Fruit fly (Drosophila melanogaster) whole organism, embryonic: Measurements from ENCODE around the gene CG6656.

Experiments used
- ATbp ChIP-seq: fragments of 200-800 bp; sonication (Bioruptor generic); optimal IDR thresholded peaks from 2 replicates; lab custom pipeline; 2017; ENCODE audit warnings: missing biosample characterization, mild to moderate bottlenecking, missing genetic modification characterization, missing genetic modification reagents
- CG10565 ChIP-seq: fragments of 200-800 bp; sonication (Bioruptor generic); optimal IDR thresholded peaks from 3 replicates; lab custom pipeline; 2016; ENCODE audit warnings: missing biosample characterization, mild to moderate bottlenecking, missing genetic modification characterization
- CG12299 ChIP-seq: fragments of 200-800 bp; sonication (Bioruptor generic); optimal IDR thresholded peaks from 2 replicates; lab custom pipeline; 2018; ENCODE audit warnings: missing biosample characterization, mild to moderate bottlenecking, missing genetic modification characterization
- CG13775 ChIP-seq: fragments of 200-800 bp; sonication (Bioruptor generic); optimal IDR thresholded peaks from 3 replicates; lab custom pipeline; 2017; ENCODE audit warnings: missing biosample characterization, mild to moderate bottlenecking, missing genetic modification characterization
- CG15479 ChIP-seq: fragments of 200-800 bp; sonication (Bioruptor generic); optimal IDR thresholded peaks from 3 replicates; lab custom pipeline; 2019; ENCODE audit warnings: missing biosample characterization, mild to moderate bottlenecking, missing genetic modification characterization, moderate library complexity
- CG16815 ChIP-seq: fragments of 200-800 bp; sonication (Bioruptor generic); optimal IDR thresholded peaks from 3 replicates; lab custom pipeline; 2017; ENCODE audit warnings: missing biosample characterization, mild to moderate bottlenecking, missing genetic modification characterization
- CG18011 ChIP-seq: fragments of 200-800 bp; sonication (Bioruptor generic); optimal IDR thresholded peaks from 2 replicates; lab custom pipeline; 2017; ENCODE audit warnings: missing biosample characterization, missing genetic modification characterization, mild to moderate bottlenecking, moderate library complexity, missing genotype
- CG1832 ChIP-seq: fragments of 200-800 bp; sonication (Bioruptor generic); optimal IDR thresholded peaks from 2 replicates; lab custom pipeline; 2017; ENCODE audit warnings: missing biosample characterization, mild to moderate bottlenecking, missing genetic modification characterization, inconsistent platforms
- CG2202 ChIP-seq: fragments of 200-800 bp; sonication (Bioruptor generic); optimal IDR thresholded peaks from 2 replicates; lab custom pipeline; 2018; ENCODE audit warnings: missing biosample characterization, mild to moderate bottlenecking, missing genetic modification characterization
- CG2889 ChIP-seq: fragments of 200-800 bp; sonication (Bioruptor generic); IDR thresholded peaks from 3 replicates; pipeline ENCODE4 v1.3.6; 2022; ENCODE audit warnings: missing biosample characterization, missing genetic modification characterization
- CG31365 ChIP-seq: fragments of 200-800 bp; sonication (Bioruptor generic); optimal IDR thresholded peaks from 2 replicates; lab custom pipeline; 2018; ENCODE audit warnings: missing biosample characterization, mild to moderate bottlenecking, missing genetic modification characterization
- CG31441 ChIP-seq: fragments of 200-800 bp; sonication (Bioruptor generic); IDR thresholded peaks from 2 replicates; pipeline ENCODE4 v1.3.6; 2022; ENCODE audit warnings: missing biosample characterization, missing genetic modification characterization
- CG34422 ChIP-seq: fragments of 200-800 bp; sonication (Bioruptor generic); IDR thresholded peaks from 3 replicates; pipeline ENCODE4 v1.3.6; 2022; ENCODE audit warnings: missing biosample characterization, missing genetic modification characterization
- CG3726 ChIP-seq: fragments of 200-800 bp; sonication (Bioruptor generic); IDR thresholded peaks from 3 replicates; pipeline ENCODE4, ENCODE4 v1.3.6; 2022; ENCODE audit warnings: missing biosample characterization, missing genetic modification characterization
- CG4328 ChIP-seq: fragments of 200-800 bp; sonication (Bioruptor generic); optimal IDR thresholded peaks from 3 replicates; lab custom pipeline; 2017; ENCODE audit warnings: missing biosample characterization, missing genetic modification reagents, missing genetic modification characterization
- CG7786 ChIP-seq: fragments of 200-800 bp; sonication (Bioruptor generic); optimal IDR thresholded peaks from 2 replicates; lab custom pipeline; 2016; ENCODE audit warnings: missing biosample characterization, missing genetic modification characterization
- Deaf1 ChIP-seq: fragments of 200-800 bp; optimal IDR thresholded peaks from 3 replicates; lab custom pipeline; 2019; ENCODE audit warnings: missing biosample characterization, mild to moderate bottlenecking, missing genetic modification characterization, moderate library complexity
- Dek ChIP-seq: fragments of 200-800 bp; sonication (Bioruptor generic); optimal IDR thresholded peaks from 3 replicates; lab custom pipeline; 2019; ENCODE audit warnings: missing biosample characterization, mild to moderate bottlenecking, missing genetic modification characterization, moderate library complexity
- E2f1 ChIP-seq: fragments of 200-800 bp; sonication (Bioruptor generic); IDR thresholded peaks from 2 replicates; pipeline ENCODE4 v1.3.6; 2022; ENCODE audit warnings: missing biosample characterization, missing genetic modification characterization
- ERR ChIP-seq: fragments of 200-800 bp; sonication (Bioruptor generic); optimal IDR thresholded peaks from 2 replicates; lab custom pipeline; 2016; ENCODE audit warnings: missing biosample characterization, missing genetic modification characterization
- HLHmδ ChIP-seq: fragments of 200-800 bp; sonication (Bioruptor generic); optimal IDR thresholded peaks from 2 replicates; lab custom pipeline; 2018; ENCODE audit warnings: missing biosample characterization, mild to moderate bottlenecking, missing genetic modification characterization, moderate library complexity
- Hr3 ChIP-seq: fragments of 200-800 bp; sonication (Bioruptor generic); optimal IDR thresholded peaks from 3 replicates; lab custom pipeline; 2016; ENCODE audit warnings: missing biosample characterization, missing genetic modification characterization
- Optix ChIP-seq: fragments of 200-800 bp; sonication (Bioruptor generic); IDR thresholded peaks from 3 replicates; pipeline ENCODE4 v1.3.6; 2022; ENCODE audit warnings: missing biosample characterization, missing genetic modification characterization
- Sox100B ChIP-seq: fragments of 200-800 bp; sonication (Bioruptor generic); optimal IDR thresholded peaks from 3 replicates; lab custom pipeline; 2018; ENCODE audit warnings: missing biosample characterization, mild to moderate bottlenecking, missing genetic modification characterization
- Stat92E ChIP-seq, 3 experiments: fragments of >200 bp in 2 of 3; fragments of 200-800 bp in 1 of 3; sonication (Bioruptor generic) in 1 of 3; optimal IDR thresholded peaks; 2 replicates each; lab custom pipeline; 2017 to 2019; ENCODE audit warnings: missing biosample characterization in 3 of 3, missing genetic modification characterization in 3 of 3, mild to moderate bottlenecking in 1 of 3, moderate library complexity in 1 of 3
- ash1 ChIP-seq: fragments of 200-800 bp; sonication (Bioruptor generic); optimal IDR thresholded peaks from 2 replicates; lab custom pipeline; 2018; ENCODE audit warnings: missing biosample characterization, mild to moderate bottlenecking, missing genetic modification characterization
- bbx ChIP-seq: fragments of 200-800 bp; sonication (Bioruptor generic); IDR thresholded peaks from 2 replicates; pipeline ENCODE4 v1.3.6; 2022; ENCODE audit warnings: missing biosample characterization, missing genetic modification characterization; ENCODE audit not compliant: partially characterized antibody
- bcd ChIP-seq: fragments of 200-800 bp; sonication (Bioruptor generic); optimal IDR thresholded peaks from 2 replicates; lab custom pipeline; 2017; ENCODE audit warnings: missing biosample characterization, mild to moderate bottlenecking, missing genetic modification characterization
- bsh ChIP-seq, 2 experiments: fragments of 200-800 bp; sonication (Bioruptor generic); optimal IDR thresholded peaks; 2 replicates each; lab custom pipeline; 2017 to 2018; ENCODE audit warnings: mild to moderate bottlenecking in 2 of 2, missing biosample characterization in 2 of 2, missing genetic modification characterization in 2 of 2, moderate library complexity in 1 of 2
- chm ChIP-seq: fragments of 200-800 bp; sonication (Bioruptor generic); IDR thresholded peaks from 2 replicates; pipeline ENCODE4 v1.3.6; 2022; ENCODE audit warnings: missing biosample characterization, missing genetic modification characterization
- ci ChIP-seq: fragments of 200-800 bp; sonication (Bioruptor generic); IDR thresholded peaks from 3 replicates; pipeline ENCODE4 v1.3.6; 2022; ENCODE audit warnings: missing biosample characterization, missing genetic modification characterization
- corto ChIP-seq: fragments of 200-800 bp; sonication (Bioruptor generic); optimal IDR thresholded peaks from 2 replicates; lab custom pipeline; 2016; ENCODE audit warnings: missing biosample characterization, mild to moderate bottlenecking, missing genetic modification characterization, moderate library complexity
- cwo ChIP-seq: fragments of 200-800 bp; sonication (Bioruptor generic); optimal IDR thresholded peaks from 3 replicates; lab custom pipeline; 2017; ENCODE audit warnings: missing biosample characterization, missing genetic modification characterization, mild to moderate bottlenecking, moderate library complexity, missing genetic modification reagents
- da ChIP-seq: fragments of 200-800 bp; sonication (Bioruptor generic); optimal IDR thresholded peaks from 2 replicates; lab custom pipeline; 2016; ENCODE audit warnings: missing biosample characterization, missing genetic modification characterization
- fd102C ChIP-seq: fragments of 200-800 bp; sonication (Bioruptor generic); optimal IDR thresholded peaks from 2 replicates; lab custom pipeline; 2018; ENCODE audit warnings: missing biosample characterization, mild to moderate bottlenecking, missing genetic modification characterization, moderate library complexity
- gfzf ChIP-seq: fragments of 200-800 bp; sonication (Bioruptor generic); optimal IDR thresholded peaks from 2 replicates; lab custom pipeline; 2016; ENCODE audit warnings: missing biosample characterization, mild to moderate bottlenecking, missing genetic modification characterization, moderate library complexity
- grau ChIP-seq: fragments of 200-800 bp; optimal IDR thresholded peaks from 3 replicates; lab custom pipeline; 2019; ENCODE audit warnings: missing biosample characterization, mild to moderate bottlenecking, missing genetic modification characterization, moderate library complexity
- hth ChIP-seq: fragments of >200 bp; optimal IDR thresholded peaks from 2 replicates; lab custom pipeline; 2017; ENCODE audit warnings: inconsistent platforms
- jigr1 ChIP-seq: fragments of 200-800 bp; sonication (Bioruptor generic); IDR thresholded peaks from 3 replicates; pipeline ENCODE4 v1.3.6; 2022; ENCODE audit warnings: missing biosample characterization, missing genetic modification characterization
- kni ChIP-seq: fragments of 200-800 bp; sonication (Bioruptor generic); optimal IDR thresholded peaks from 3 replicates; lab custom pipeline; 2017; ENCODE audit warnings: mild to moderate bottlenecking, missing biosample characterization, missing genetic modification reagents, missing genetic modification characterization
- lilli ChIP-seq: fragments of 200-800 bp; sonication (Bioruptor generic); optimal IDR thresholded peaks from 3 replicates; lab custom pipeline; 2016; ENCODE audit warnings: missing biosample characterization, missing genetic modification characterization
- lola ChIP-seq, 3 experiments: fragments of >200 bp in 2 of 3; fragments of 200-800 bp in 1 of 3; sonication (Bioruptor generic) in 1 of 3; optimal IDR thresholded peaks; 2 replicates each; lab custom pipeline; 2017 to 2019; ENCODE audit warnings: missing biosample characterization in 3 of 3, missing genetic modification characterization in 3 of 3, mild to moderate bottlenecking in 1 of 3, moderate library complexity in 1 of 3
- maf-S ChIP-seq: fragments of 200-800 bp; sonication (Bioruptor generic); optimal IDR thresholded peaks from 2 replicates; lab custom pipeline; 2016; ENCODE audit warnings: missing biosample characterization, missing genetic modification characterization
- pho ChIP-seq: fragments of 200-800 bp; sonication (Bioruptor generic); optimal IDR thresholded peaks from 2 replicates; lab custom pipeline; 2016; ENCODE audit warnings: missing biosample characterization, missing genetic modification characterization
- pnt ChIP-seq: fragments of 200-800 bp; sonication (Bioruptor generic); optimal IDR thresholded peaks from 3 replicates; lab custom pipeline; 2016; ENCODE audit warnings: missing biosample characterization, missing genetic modification characterization
- ro ChIP-seq: fragments of 200-800 bp; sonication (Bioruptor generic); IDR thresholded peaks from 2 replicates; pipeline ENCODE4 v1.3.6; 2022; ENCODE audit warnings: missing biosample characterization, missing genetic modification characterization
- sna ChIP-seq: fragments of 200-800 bp; sonication (Bioruptor generic); IDR thresholded peaks from 2 replicates; pipeline ENCODE4 v1.3.6; 2022; ENCODE audit warnings: missing biosample characterization, missing genetic modification characterization; ENCODE audit not compliant: partially characterized antibody
- sob ChIP-seq: fragments of 200-800 bp; sonication (Bioruptor generic); IDR thresholded peaks from 2 replicates; pipeline ENCODE4 v1.3.6; 2022; ENCODE audit warnings: missing biosample characterization, missing genetic modification characterization
- ssp ChIP-seq: fragments of 200-800 bp; sonication (Bioruptor generic); IDR thresholded peaks from 2 replicates; pipeline ENCODE4 v1.3.6; 2022; ENCODE audit warnings: missing biosample characterization, missing genetic modification characterization
- vnd ChIP-seq: fragments of 200-800 bp; sonication (Bioruptor generic); IDR thresholded peaks from 3 replicates; pipeline ENCODE4 v1.3.6; 2022; ENCODE audit warnings: missing biosample characterization, missing genetic modification characterization; ENCODE audit not compliant: partially characterized antibody
- zfh2 ChIP-seq: fragments of 200-800 bp; sonication (Bioruptor generic); optimal IDR thresholded peaks from 2 replicates; lab custom pipeline; 2016; ENCODE audit warnings: missing biosample characterization, missing genetic modification characterization

CG6656 gene

DNA sequence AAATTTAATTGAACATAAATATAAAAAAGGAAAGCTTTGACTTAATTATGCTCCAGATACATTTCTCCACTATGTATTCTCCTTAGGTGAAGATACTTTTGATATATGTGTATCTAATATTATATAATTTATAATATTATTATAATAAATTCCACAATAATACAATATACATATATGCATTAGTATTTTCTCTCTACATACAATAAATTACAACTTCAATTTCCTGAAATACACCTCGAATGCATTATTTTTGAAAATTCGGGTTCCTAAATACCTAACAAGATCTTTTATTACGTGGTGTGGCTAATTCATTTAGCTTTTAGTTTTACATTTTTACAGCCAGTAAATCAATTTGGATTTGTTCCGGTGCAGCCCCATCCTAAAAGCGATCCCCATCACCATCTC lies 44.8 kb upstream of the CG6656 start:
- TF ChIP-seq Sox100B (GFP tag; lab: Kevin White, UChicago) (peak; percentile 15), CG2202 (tag; lab: Kevin White, UChicago) (no peak), bsh (GFP tag; optimal IDR thresholded peaks at IDR 0.05; lab: Kevin White, UChicago) (peak; percentile 56 to 57), ro (GFP tag; lab: Robert Waterston, UW) (no peak), zfh2 (GFP tag; lab: Kevin White, UChicago) (no peak), gfzf (GFP tag; lab: Kevin White, UChicago) (no peak), bbx (GFP tag; lab: Robert Waterston, UW) (no peak), sna (GFP tag; lab: Robert Waterston, UW) (no peak), CG34422 (GFP tag; lab: Robert Waterston, UW) (no peak), CG7786 (GFP tag; lab: Kevin White, UChicago) (no peak), CG4328 (no peak), ssp (GFP tag; lab: Robert Waterston, UW) (no peak), CG13775 (GFP tag; lab: Kevin White, UChicago) (no peak), pnt (GFP tag; lab: Kevin White, UChicago) (no peak), ATbp (GFP tag; lab: Kevin White, UChicago) (no peak), CG15479 (no peak), fd102C (GFP tag; lab: Kevin White, UChicago) (no peak), CG16815 (no peak), lola (GFP tag; optimal IDR thresholded peaks at IDR 0.05; lab: Kevin White, UChicago) (peak in 1 of 3 experiments; percentile 76), chm (GFP tag; lab: Robert Waterston, UW) (no peak), grau (tag; lab: Kevin White, UChicago) (peak; percentile 24), CG3726 (GFP tag; lab: Robert Waterston, UW) (no peak), cwo (GFP tag; lab: Kevin White, UChicago) (no peak), pho (GFP tag; lab: Kevin White, UChicago) (no peak), lilli (no peak), CG31441 (GFP tag; lab: Robert Waterston, UW) (0 out of 2 replicates have a peak, but pooled peaks have one; percentile 48), jigr1 (no peak), CG10565 (GFP tag; lab: Kevin White, UChicago) (no peak), ci (GFP tag; lab: Robert Waterston, UW) (no peak), corto (no peak), Dek (tag; lab: Kevin White, UChicago) (no peak), E2f1 (no peak), Deaf1 (no peak), maf-S (GFP tag; lab: Kevin White, UChicago) (no peak), ERR (no peak), sob (GFP tag; lab: Robert Waterston, UW) (no peak), CG12299 (tag; lab: Kevin White, UChicago) (no peak), CG1832 (GFP tag; lab: Kevin White, UChicago) (no peak), da (GFP tag; lab: Kevin White, UChicago) (no peak), Optix (GFP tag; lab: Robert Waterston, UW) (no peak), CG18011 (no peak), Stat92E (GFP tag; optimal IDR thresholded peaks at IDR 0.05; lab: Kevin White, UChicago) (peak in 1 of 3 experiments; percentile 23), CG31365 (tag; lab: Kevin White, UChicago) (no peak), hth (no peak), ash1 (GFP tag; lab: Kevin White, UChicago) (no peak), HLHmδ (GFP tag; lab: Kevin White, UChicago) (no peak), vnd (GFP tag; lab: Robert Waterston, UW) (no peak), CG2889 (no peak), kni (GFP tag; lab: Kevin White, UChicago) (no peak), Hr3 (GFP tag; lab: Kevin White, UChicago) (peak; percentile 18), bcd (GFP tag; lab: Kevin White, UChicago) (no peak)
